Worm (Caenorhabditis elegans) whole organism, L1 larva: Measurements from ENCODE around the gene T09A5.5.

ENCODE experiments used
- C16A3.4 ChIP-seq: fragments of 150-350 bp; optimal IDR thresholded peaks from 2 replicates; lab custom pipeline; 2014; ENCODE audit warnings: missing biosample characterization, missing genetic modification characterization
- C34B4.2 ChIP-seq: sonication (generic microtip); optimal IDR thresholded peaks from 2 replicates; lab custom pipeline; 2017; ENCODE audit warnings: mild to moderate bottlenecking, missing genetic modification characterization, missing compliant biosample characterization
- aha-1 ChIP-seq: fragments of 150-350 bp; optimal IDR thresholded peaks from 2 replicates; lab custom pipeline; 2014; ENCODE audit warnings: missing biosample characterization, missing genetic modification characterization
- alr-1 ChIP-seq: fragments of 200-800 bp; sonication (Bioruptor generic); optimal IDR thresholded peaks from 2 replicates; lab custom pipeline; 2018; ENCODE audit warnings: borderline replicate concordance, mild to moderate bottlenecking, missing genetic modification characterization, missing compliant biosample characterization
- ama-1 ChIP-seq: fragments of 150-350 bp; optimal IDR thresholded peaks from 2 replicates; lab custom pipeline; 2014
- ceh-63 ChIP-seq: fragments of 200-800 bp; sonication (Bioruptor generic); optimal IDR thresholded peaks from 2 replicates; lab custom pipeline; 2018; ENCODE audit warnings: mild to moderate bottlenecking, missing genetic modification characterization, missing compliant biosample characterization
- ceh-8 ChIP-seq: fragments of 200-800 bp; sonication (Bioruptor generic); optimal IDR thresholded peaks from 2 replicates; lab custom pipeline; 2018; ENCODE audit warnings: mild to moderate bottlenecking, missing genetic modification characterization, moderate library complexity, missing compliant biosample characterization
- ceh-82 ChIP-seq, 3 experiments: fragments of 150-350 bp in 1 of 3; sonication (generic microtip) in 2 of 3; optimal IDR thresholded peaks; 2 replicates each; lab custom pipeline; 2014 to 2017; ENCODE audit warnings: missing biosample characterization in 3 of 3, missing genetic modification characterization in 3 of 3
- ceh-90 ChIP-seq: sonication (generic microtip); optimal IDR thresholded peaks from 2 replicates; lab custom pipeline; 2016; ENCODE audit warnings: missing genetic modification characterization, missing compliant biosample characterization
- ces-1 ChIP-seq: fragments of 150-350 bp; optimal IDR thresholded peaks from 2 replicates; lab custom pipeline; 2014; ENCODE audit warnings: missing biosample characterization, missing genetic modification reagents, missing genetic modification characterization
- dsc-1 ChIP-seq: sonication (generic microtip); optimal IDR thresholded peaks from 2 replicates; lab custom pipeline; 2016; ENCODE audit warnings: mild to moderate bottlenecking, missing genetic modification characterization, missing compliant biosample characterization
- efl-1 ChIP-seq, 4 experiments: fragments of 150-350 bp; optimal IDR thresholded peaks in 3 of 4; peaks in 1 of 4; 1 replicate in 1 of 4; 2 replicates in 3 of 4; lab custom pipeline; 2014; ENCODE audit warnings: missing biosample characterization in 2 of 4, missing genetic modification characterization in 2 of 4, missing genetic modification reagents in 2 of 4
- elt-3 ChIP-seq, 6 experiments: fragments of 150-350 bp in 1 of 6; sonication (generic microtip); optimal IDR thresholded peaks; 2 replicates each; lab custom pipeline; 2017 to 2018; ENCODE audit warnings: missing biosample characterization in 6 of 6, missing genetic modification characterization in 6 of 6, inconsistent platforms in 1 of 6
- fkh-10 ChIP-seq: sonication (generic microtip); optimal IDR thresholded peaks from 2 replicates; lab custom pipeline; 2017; ENCODE audit warnings: missing biosample characterization, missing genetic modification reagents, missing genetic modification characterization
- fkh-8 ChIP-seq: sonication (generic microtip); optimal IDR thresholded peaks from 2 replicates; lab custom pipeline; 2016; ENCODE audit warnings: mild to moderate bottlenecking, missing genetic modification characterization, missing compliant biosample characterization
- grh-1 ChIP-seq: fragments of 200-800 bp; sonication (Bioruptor generic); IDR thresholded peaks from 2 replicates; pipeline ENCODE4 v1.3.6; 2022; ENCODE audit warnings: missing genetic modification reagents, missing genetic modification characterization, missing compliant biosample characterization
- irx-1 ChIP-seq: sonication (generic microtip); optimal IDR thresholded peaks from 2 replicates; lab custom pipeline; 2016; ENCODE audit warnings: missing genetic modification characterization, missing compliant biosample characterization
- isw-1 ChIP-seq: fragments of 200-800 bp; sonication (Bioruptor generic); IDR thresholded peaks from 2 replicates; pipeline ENCODE4 v1.3.6; 2022; ENCODE audit warnings: missing genetic modification characterization, missing compliant biosample characterization
- lin-13 ChIP-seq: fragments of 150-350 bp; optimal IDR thresholded peaks from 2 replicates; lab custom pipeline; 2014; ENCODE audit warnings: missing biosample characterization, missing genetic modification reagents, missing genetic modification characterization
- lin-14 ChIP-seq: fragments of 200-800 bp; sonication (Bioruptor generic); optimal IDR thresholded peaks from 2 replicates; lab custom pipeline; 2018; ENCODE audit warnings: mild to moderate bottlenecking, missing genetic modification characterization, moderate library complexity, missing compliant biosample characterization
- lin-35 ChIP-seq, 2 experiments: fragments of 150-350 bp; optimal IDR thresholded peaks; 2 replicates each; lab custom pipeline; 2014; ENCODE audit warnings: missing biosample characterization in 2 of 2, missing genetic modification characterization in 2 of 2, missing genetic modification reagents in 2 of 2
- lsy-2 ChIP-seq, 2 experiments: fragments of 150-350 bp; optimal IDR thresholded peaks; 2 replicates each; lab custom pipeline; 2014; ENCODE audit warnings: missing biosample characterization in 2 of 2, missing genetic modification characterization in 2 of 2
- mef-2 ChIP-seq: fragments of 150-350 bp; optimal IDR thresholded peaks from 2 replicates; lab custom pipeline; 2014; ENCODE audit warnings: missing biosample characterization, missing genetic modification characterization
- mep-1 ChIP-seq: fragments of 150-350 bp; optimal IDR thresholded peaks from 2 replicates; lab custom pipeline; 2014; ENCODE audit warnings: missing biosample characterization, missing genetic modification characterization
- nhr-19 ChIP-seq: fragments of 200-800 bp; sonication (Bioruptor generic); conservative IDR thresholded peaks from 2 replicates; pipeline ENCODE4 v1.3.6; 2022; ENCODE audit warnings: missing genetic modification characterization, missing compliant biosample characterization
- nhr-20 ChIP-seq: sonication (generic microtip); optimal IDR thresholded peaks from 2 replicates; lab custom pipeline; 2016; ENCODE audit warnings: mild to moderate bottlenecking, missing genetic modification characterization, missing compliant biosample characterization
- nhr-237 ChIP-seq: fragments of 150-350 bp; optimal IDR thresholded peaks from 2 replicates; lab custom pipeline; 2014; ENCODE audit warnings: missing biosample characterization, missing genetic modification characterization
- nhr-47 ChIP-seq: sonication (generic microtip); optimal IDR thresholded peaks from 2 replicates; lab custom pipeline; 2016; ENCODE audit warnings: mild to moderate bottlenecking, missing genetic modification characterization, moderate library complexity, missing compliant biosample characterization
- nhr-71 ChIP-seq: sonication (generic microtip); optimal IDR thresholded peaks from 2 replicates; lab custom pipeline; 2016; ENCODE audit warnings: mild to moderate bottlenecking, missing genetic modification characterization, moderate library complexity, missing compliant biosample characterization
- nhr-77 ChIP-seq: fragments of 150-350 bp; optimal IDR thresholded peaks from 2 replicates; lab custom pipeline; 2014; ENCODE audit warnings: missing biosample characterization, missing genetic modification characterization
- nhr-84 ChIP-seq: sonication (generic microtip); optimal IDR thresholded peaks from 2 replicates; lab custom pipeline; 2017; ENCODE audit warnings: missing biosample characterization, missing genetic modification characterization
- nhr-85 ChIP-seq: sonication (generic microtip); peaks from one replicate; lab custom pipeline; 2016; ENCODE audit warnings: missing genetic modification characterization, inconsistent platforms, missing compliant biosample characterization
- nhr-90 ChIP-seq: sonication (generic microtip); optimal IDR thresholded peaks from 2 replicates; lab custom pipeline; 2016; ENCODE audit warnings: mild to moderate bottlenecking, missing genetic modification characterization, missing compliant biosample characterization; ENCODE audit not compliant: poor library complexity
- pag-3 ChIP-seq: sonication (generic microtip); optimal IDR thresholded peaks from 2 replicates; lab custom pipeline; 2017; ENCODE audit warnings: missing genetic modification characterization, mild to moderate bottlenecking, missing compliant biosample characterization, antibody characterized with exemption, borderline replicate concordance; ENCODE audit not compliant: insufficient read depth
- pax-3 ChIP-seq: fragments of 200-800 bp; sonication (Bioruptor generic); optimal IDR thresholded peaks from 2 replicates; lab custom pipeline; 2018; ENCODE audit warnings: mild to moderate bottlenecking, missing genetic modification characterization, moderate library complexity, missing compliant biosample characterization
- rnt-1 ChIP-seq: sonication (generic microtip); optimal IDR thresholded peaks from 2 replicates; lab custom pipeline; 2016; ENCODE audit warnings: mild to moderate bottlenecking, missing genetic modification characterization, moderate library complexity, missing compliant biosample characterization
- snpc-4 ChIP-seq: fragments of 150-350 bp; optimal IDR thresholded peaks from 2 replicates; lab custom pipeline; 2014; ENCODE audit warnings: missing biosample characterization, missing genetic modification characterization
- snu-23 ChIP-seq: sonication (generic microtip); optimal IDR thresholded peaks from 2 replicates; lab custom pipeline; 2016; ENCODE audit warnings: missing genetic modification characterization, missing compliant biosample characterization
- sox-4 ChIP-seq: sonication (generic microtip); optimal IDR thresholded peaks from 2 replicates; lab custom pipeline; 2016; ENCODE audit warnings: missing genetic modification characterization, missing compliant biosample characterization
- sptf-1 ChIP-seq: fragments of 150-350 bp; optimal IDR thresholded peaks from 2 replicates; lab custom pipeline; 2014; ENCODE audit warnings: missing biosample characterization, missing genetic modification characterization
- swsn-7 ChIP-seq: sonication (generic microtip); optimal IDR thresholded peaks from 2 replicates; lab custom pipeline; 2016; ENCODE audit warnings: missing genetic modification characterization, missing compliant biosample characterization
- tbx-2 ChIP-seq: sonication (generic microtip); optimal IDR thresholded peaks from 2 replicates; lab custom pipeline; 2016; ENCODE audit warnings: missing genetic modification characterization, missing compliant biosample characterization
- unc-130 ChIP-seq: fragments of 150-350 bp; optimal IDR thresholded peaks from 2 replicates; lab custom pipeline; 2017; ENCODE audit warnings: missing biosample characterization, missing genetic modification characterization, inconsistent platforms
- unc-62 ChIP-seq: fragments of 150-350 bp; optimal IDR thresholded peaks from 2 replicates; lab custom pipeline; 2014; ENCODE audit warnings: missing biosample characterization, missing genetic modification reagents, missing genetic modification characterization
- unc-98 ChIP-seq: fragments of 200-800 bp; sonication (Bioruptor generic); IDR thresholded peaks from 2 replicates; pipeline ENCODE4 v1.3.6; 2022; ENCODE audit warnings: missing genetic modification characterization, missing compliant biosample characterization
- xbp-1 ChIP-seq: sonication (generic microtip); optimal IDR thresholded peaks from 2 replicates; lab custom pipeline; 2016; ENCODE audit warnings: missing genetic modification characterization, missing compliant biosample characterization
- zag-1 ChIP-seq: fragments of 150-350 bp; optimal IDR thresholded peaks from 2 replicates; lab custom pipeline; 2014; ENCODE audit warnings: missing biosample characterization, missing genetic modification characterization
- ztf-4 ChIP-seq: fragments of 150-350 bp; optimal IDR thresholded peaks from 2 replicates; lab custom pipeline; 2014; ENCODE audit warnings: missing biosample characterization, missing genetic modification characterization

Gene T09A5.5

DNA sequence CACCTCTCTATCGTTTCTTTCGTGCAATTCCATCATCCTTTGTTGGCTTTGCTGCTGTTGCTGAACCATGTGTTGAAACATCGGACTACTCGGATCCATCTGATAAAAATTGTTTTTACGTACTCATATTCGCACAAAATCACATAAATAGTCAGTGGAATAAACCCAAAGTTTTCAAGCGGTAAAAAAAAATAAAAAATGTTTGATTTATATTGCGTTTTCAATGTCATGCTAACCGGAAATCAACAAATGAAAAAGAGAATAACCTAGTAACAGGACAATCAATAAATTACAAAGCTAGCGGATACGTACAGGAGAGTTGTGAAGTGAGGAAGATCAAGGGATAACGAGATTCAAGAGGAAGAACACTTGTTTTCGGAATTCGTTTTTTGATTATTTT, 1.4 kb upstream of the T09A5.5 start, which contains the start of gene mdt-10:
Gene mdt-10, minus strand, starts transcription at position 101 of the 400 bp plus-strand sequence.
- no peak for TF ChIP-seq C34B4.2 (tag; lab: Kevin White, UChicago)
- no peak for TF ChIP-seq isw-1 (GFP tag; lab: Robert Waterston, UW)
- TF ChIP-seq nhr-19 (GFP tag; lab: Robert Waterston, UW) = no peak
- no peak for TF ChIP-seq efl-1 (optimal IDR thresholded peaks at IDR 0.05; lab: Kevin White, UChicago)
- no peak for TF ChIP-seq efl-1 (GFP tag; optimal IDR thresholded peaks at IDR 0.05 in 1 of 2; lab: Kevin White, UChicago)
- TF ChIP-seq nhr-47 (tag; lab: Kevin White, UChicago) = no peak
- TF ChIP-seq nhr-84 = no peak

DNA sequence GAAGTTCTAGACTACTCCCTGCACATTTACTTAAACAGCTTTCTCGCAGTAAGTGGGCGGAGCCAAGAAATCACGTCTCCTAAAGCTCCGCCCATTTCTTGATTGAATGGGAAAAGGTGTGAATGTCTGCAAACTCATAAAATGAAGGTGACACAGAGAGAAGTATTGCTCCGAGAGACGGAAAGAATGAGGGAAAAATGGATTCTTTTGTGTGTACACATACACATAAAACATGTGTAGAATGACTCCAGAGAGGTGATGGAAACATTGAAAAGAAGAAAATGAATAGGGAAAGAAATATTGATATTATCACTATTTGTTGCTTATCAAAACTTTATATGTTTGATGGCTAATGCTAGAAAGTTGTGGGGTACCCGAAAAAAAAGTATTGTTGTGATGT, 2.1 kb downstream of the T09A5.5 start:
- TF ChIP-seq efl-1 (optimal IDR thresholded peaks at IDR 0.05; lab: Kevin White, UChicago) (no peak), efl-1 (GFP tag; optimal IDR thresholded peaks at IDR 0.05 in 1 of 2; lab: Kevin White, UChicago) (peak in 1 of 2 experiments; percentile 77), lin-14 (peak; percentile 10), xbp-1 (tag; lab: Kevin White, UChicago) (no peak), ceh-82 (tag; optimal IDR thresholded peaks at IDR 0.05; lab: Kevin White, UChicago) (no peak), mep-1 (tag; lab: Kevin White, UChicago) (peak; percentile 16), lin-35 (GFP tag; optimal IDR thresholded peaks at IDR 0.05; lab: Kevin White, UChicago) (peak in 1 of 2 experiments; percentile 23)

- no peak for TF ChIP-seq unc-98 (GFP tag; lab: Robert Waterston, UW)
- TF ChIP-seq lin-35 (GFP tag; optimal IDR thresholded peaks at IDR 0.05; lab: Kevin White, UChicago) = no peak
- TF ChIP-seq lin-14 = peak; percentile 59
- TF ChIP-seq irx-1 (tag; lab: Kevin White, UChicago) = no peak
- no peak for TF ChIP-seq snu-23 (GFP tag; lab: Kevin White, UChicago)
- TF ChIP-seq sox-4 (tag; lab: Kevin White, UChicago) = no peak
- no peak for TF ChIP-seq efl-1 (optimal IDR thresholded peaks at IDR 0.05; lab: Kevin White, UChicago)
- TF ChIP-seq efl-1 (GFP tag; optimal IDR thresholded peaks at IDR 0.05 in 1 of 2; lab: Kevin White, UChicago) = peak in 1 of 2 experiments; percentile 42
- TF ChIP-seq sptf-1 = no peak
- no peak for TF ChIP-seq aha-1 (tag; lab: Kevin White, UChicago)
- no peak for TF ChIP-seq nhr-77
- no peak for TF ChIP-seq ces-1 (GFP tag; lab: Kevin White, UChicago)
- no peak for TF ChIP-seq ceh-8
- TF ChIP-seq ceh-90 (tag; lab: Kevin White, UChicago) = no peak
- TF ChIP-seq tbx-2 (tag; lab: Kevin White, UChicago) = no peak
- no peak for TF ChIP-seq dsc-1 (tag; lab: Kevin White, UChicago)
- no peak for TF ChIP-seq nhr-20 (tag; lab: Kevin White, UChicago)
- no peak for TF ChIP-seq ama-1
- no peak for TF ChIP-seq grh-1
- TF ChIP-seq nhr-84 = no peak
- TF ChIP-seq xbp-1 (tag; lab: Kevin White, UChicago) = no peak
- TF ChIP-seq ztf-4 (tag; lab: Kevin White, UChicago) = no peak
- TF ChIP-seq isw-1 (GFP tag; lab: Robert Waterston, UW) = no peak
- TF ChIP-seq zag-1 = no peak
- TF ChIP-seq alr-1 = no peak
- TF ChIP-seq fkh-8 (tag; lab: Kevin White, UChicago) = no peak
- TF ChIP-seq pax-3 (tag; lab: Kevin White, UChicago) = no peak
- TF ChIP-seq nhr-85 (tag; lab: Kevin White, UChicago) = no peak
- no peak for TF ChIP-seq nhr-71 (tag; lab: Kevin White, UChicago)
- TF ChIP-seq swsn-7 (tag; lab: Kevin White, UChicago) = no peak
- no peak for TF ChIP-seq mef-2 (tag; lab: Kevin White, UChicago)
- peak in 1 of 2 experiments; percentile 24 for TF ChIP-seq lsy-2 (tag; optimal IDR thresholded peaks at IDR 0.05; lab: Kevin White, UChicago)
- no peak for TF ChIP-seq elt-3 (tag; optimal IDR thresholded peaks at IDR 0.05; lab: Kevin White, UChicago)
- no peak for TF ChIP-seq unc-62 (GFP tag; lab: Kevin White, UChicago)
- no peak for TF ChIP-seq C16A3.4 (tag; lab: Kevin White, UChicago)
- TF ChIP-seq unc-130 (tag; lab: Kevin White, UChicago) = no peak
- TF ChIP-seq rnt-1 (tag; lab: Kevin White, UChicago) = peak; percentile 28
- no peak for TF ChIP-seq nhr-90 (tag; lab: Kevin White, UChicago)
- TF ChIP-seq snpc-4 = no peak
- TF ChIP-seq nhr-237 (tag; lab: Kevin White, UChicago) = no peak
- no peak for TF ChIP-seq lin-13
- TF ChIP-seq ceh-63 (GFP tag; lab: Kevin White, UChicago) = no peak
- no peak for TF ChIP-seq fkh-10 (GFP tag; lab: Kevin White, UChicago)
- no peak for TF ChIP-seq pag-3 (tag; lab: Kevin White, UChicago)
Observed at ce11 chrII:7850575-7850974, 3.0 kb downstream of the T09A5.5 start.
